Fruit fly (Drosophila melanogaster) whole organism, adult: Measurements from ENCODE around the gene tth.
A peak's percentile ranks its signal among the peaks of the same experiment; 100 is the strongest.

ENCODE experiments used
- CG11617 ChIP-seq: fragments of 200-800 bp; sonication (Bioruptor generic); optimal IDR thresholded peaks from 2 replicates; lab custom pipeline; 2017; ENCODE audit warnings: mild to moderate bottlenecking, missing biosample characterization, missing genetic modification reagents, missing genetic modification characterization
- CG12768 ChIP-seq: fragments of 200-800 bp; sonication (Bioruptor generic); optimal IDR thresholded peaks from 2 replicates; lab custom pipeline; 2017; ENCODE audit warnings: missing biosample characterization, missing genetic modification characterization, mild to moderate bottlenecking, moderate library complexity, missing genetic modification reagents
- CG14711 ChIP-seq: fragments of 200-800 bp; sonication (Bioruptor generic); optimal IDR thresholded peaks from 2 replicates; lab custom pipeline; 2018; ENCODE audit warnings: missing biosample characterization, mild to moderate bottlenecking, missing genetic modification characterization, moderate library complexity
- CG1620 ChIP-seq: fragments of 200-800 bp; sonication (Bioruptor generic); optimal IDR thresholded peaks from 2 replicates; lab custom pipeline; 2016; ENCODE audit warnings: missing biosample characterization, missing genetic modification characterization
- CG33017 ChIP-seq: fragments of 200-800 bp; sonication (Bioruptor generic); optimal IDR thresholded peaks from 2 replicates; lab custom pipeline; 2018; ENCODE audit warnings: missing biosample characterization, mild to moderate bottlenecking, missing genetic modification characterization, moderate library complexity
- CG5204 ChIP-seq: fragments of 200-800 bp; sonication (Bioruptor generic); optimal IDR thresholded peaks from 2 replicates; lab custom pipeline; 2016; ENCODE audit warnings: missing biosample characterization, missing genetic modification characterization
- CG7045 ChIP-seq: fragments of 200-800 bp; sonication (Bioruptor generic); optimal IDR thresholded peaks from 2 replicates; lab custom pipeline; 2017; ENCODE audit warnings: missing biosample characterization, mild to moderate bottlenecking, missing genetic modification characterization
- CG7101 ChIP-seq: fragments of 200-800 bp; sonication (Bioruptor generic); optimal IDR thresholded peaks from 2 replicates; lab custom pipeline; 2018; ENCODE audit warnings: missing biosample characterization, mild to moderate bottlenecking, missing genetic modification characterization, moderate library complexity
- Clk ChIP-seq: fragments of 200-800 bp; sonication (Bioruptor generic); optimal IDR thresholded peaks from 2 replicates; lab custom pipeline; 2017; ENCODE audit warnings: missing biosample characterization, missing genetic modification characterization
- Crg-1 ChIP-seq: fragments of 200-800 bp; sonication (Bioruptor generic); optimal IDR thresholded peaks from 2 replicates; lab custom pipeline; 2016; ENCODE audit warnings: missing biosample characterization, missing genetic modification characterization
- Hr96 ChIP-seq: fragments of 200-800 bp; sonication (Bioruptor generic); optimal IDR thresholded peaks from 2 replicates; lab custom pipeline; 2016; ENCODE audit warnings: missing biosample characterization, missing genetic modification characterization
- Mnt ChIP-seq: fragments of 200-800 bp; sonication (Bioruptor generic); optimal IDR thresholded peaks from 2 replicates; lab custom pipeline; 2016; ENCODE audit warnings: missing biosample characterization, mild to moderate bottlenecking, missing genetic modification characterization
- bab1 ChIP-seq: fragments of 200-800 bp; sonication (Bioruptor generic); optimal IDR thresholded peaks from 3 replicates; lab custom pipeline; 2019; ENCODE audit warnings: missing biosample characterization, mild to moderate bottlenecking, missing genetic modification characterization, moderate library complexity
- cic ChIP-seq: fragments of 200-800 bp; sonication (Bioruptor generic); optimal IDR thresholded peaks from 2 replicates; lab custom pipeline; 2017; ENCODE audit warnings: missing biosample characterization, mild to moderate bottlenecking, missing genetic modification characterization, moderate library complexity
- cnc ChIP-seq, 2 experiments: fragments of >200 bp; optimal IDR thresholded peaks; 2 replicates each; lab custom pipeline; 2017
- kay ChIP-seq: fragments of 200-800 bp; sonication (Bioruptor generic); peaks from one replicate; lab custom pipeline; 2016; ENCODE audit warnings: missing biosample characterization, missing genetic modification characterization, borderline replicate concordance
- ovo ChIP-seq: fragments of 200-800 bp; sonication (Bioruptor generic); optimal IDR thresholded peaks from 2 replicates; lab custom pipeline; 2016; ENCODE audit warnings: missing biosample characterization, missing genetic modification characterization
- pad ChIP-seq: fragments of 200-800 bp; sonication (Bioruptor generic); optimal IDR thresholded peaks from 3 replicates; lab custom pipeline; 2017; ENCODE audit warnings: missing biosample characterization, missing genetic modification characterization, mild to moderate bottlenecking, moderate library complexity, missing genetic modification reagents
- tj ChIP-seq: fragments of 200-800 bp; sonication (Bioruptor generic); optimal IDR thresholded peaks from 3 replicates; lab custom pipeline; 2017; ENCODE audit warnings: missing biosample characterization, mild to moderate bottlenecking, missing genetic modification characterization, moderate library complexity
- toe ChIP-seq: fragments of 200-800 bp; sonication (Bioruptor generic); optimal IDR thresholded peaks from 2 replicates; lab custom pipeline; 2016; ENCODE audit warnings: missing biosample characterization, missing genetic modification characterization

The tth gene

DNA sequence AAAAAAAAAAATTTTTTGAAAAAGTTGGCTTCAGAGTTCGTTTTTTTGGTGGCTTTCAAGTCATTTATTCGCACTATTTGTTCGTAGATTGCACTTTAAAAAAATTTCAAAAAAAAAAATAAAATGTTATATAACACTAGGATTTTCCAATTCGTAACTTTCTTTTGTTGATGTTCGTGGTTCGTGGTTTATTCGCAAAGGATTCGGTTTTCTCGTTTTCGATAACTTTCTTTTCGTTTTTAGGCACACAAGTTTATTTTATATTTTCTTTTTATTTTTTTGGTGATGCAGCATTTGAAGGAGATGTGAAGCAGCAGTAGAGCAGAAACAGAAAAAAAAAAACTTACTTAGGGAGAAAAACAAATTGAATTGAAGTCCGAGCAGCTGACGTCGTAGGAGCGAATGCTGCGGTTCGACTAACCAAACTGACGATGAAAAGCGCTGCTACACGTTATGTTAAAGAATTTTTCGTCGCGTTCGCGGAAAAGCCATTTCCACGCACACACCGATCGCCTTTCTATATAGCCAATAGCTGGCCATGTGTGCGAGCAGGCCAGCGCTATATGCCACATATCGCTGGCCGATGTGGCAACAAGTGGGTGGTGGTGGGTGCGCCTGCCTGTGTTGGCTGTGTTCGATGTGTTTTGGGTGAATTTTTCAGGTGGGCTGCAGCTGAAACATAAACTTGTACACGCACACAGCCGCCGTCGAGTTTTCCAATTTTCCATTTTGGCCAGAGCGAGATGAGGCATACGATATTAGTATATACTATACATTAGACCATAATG lies 14.1 kb downstream of the tth start, which contains the start of gene up:
up (minus strand) TSS at position 508 of the 788 bp plus-strand sequence.
- TF ChIP-seq cnc (optimal IDR thresholded peaks at IDR 0.05; lab: Kevin White, UChicago) (no peak), CG12768 (GFP tag; lab: Kevin White, UChicago) (no peak), kay (GFP tag; lab: Kevin White, UChicago) (peak; percentile 65), pad (no peak), Hr96 (no peak), ovo (no peak), CG14711 (tag; lab: Kevin White, UChicago) (no peak), CG5204 (no peak), Mnt (GFP tag; lab: Kevin White, UChicago) (peak; percentile 5), tj (GFP tag; lab: Kevin White, UChicago) (no peak)

DNA sequence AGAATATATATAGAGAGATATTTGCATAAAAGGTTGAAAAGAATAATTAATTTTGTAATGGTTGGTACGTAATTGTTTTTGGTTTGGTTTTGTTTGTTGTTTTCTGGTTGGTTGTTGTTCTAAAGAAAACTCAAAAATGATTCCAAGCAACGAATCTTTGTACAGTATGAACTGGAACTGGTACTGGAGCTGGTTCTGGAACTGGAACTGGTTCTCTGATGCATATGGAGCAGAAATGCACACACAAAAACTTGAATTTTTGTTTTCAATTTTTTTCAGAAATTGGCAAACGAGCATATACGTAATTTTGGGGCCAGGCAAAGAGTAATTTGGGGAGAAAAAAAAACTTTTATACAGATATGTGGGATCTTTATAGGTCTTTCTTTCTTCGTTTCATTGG lies 18.6 kb downstream of the tth start:
- no peak for TF ChIP-seq CG1620 (GFP tag; lab: Kevin White, UChicago)
- TF ChIP-seq tj (GFP tag; lab: Kevin White, UChicago): no peak
- no peak for TF ChIP-seq pad
- no peak for TF ChIP-seq Clk
- no peak for TF ChIP-seq CG7101
- TF ChIP-seq CG7045 (GFP tag; lab: Kevin White, UChicago): no peak
- no peak for TF ChIP-seq Hr96
- TF ChIP-seq toe (GFP tag; lab: Kevin White, UChicago): no peak

DNA sequence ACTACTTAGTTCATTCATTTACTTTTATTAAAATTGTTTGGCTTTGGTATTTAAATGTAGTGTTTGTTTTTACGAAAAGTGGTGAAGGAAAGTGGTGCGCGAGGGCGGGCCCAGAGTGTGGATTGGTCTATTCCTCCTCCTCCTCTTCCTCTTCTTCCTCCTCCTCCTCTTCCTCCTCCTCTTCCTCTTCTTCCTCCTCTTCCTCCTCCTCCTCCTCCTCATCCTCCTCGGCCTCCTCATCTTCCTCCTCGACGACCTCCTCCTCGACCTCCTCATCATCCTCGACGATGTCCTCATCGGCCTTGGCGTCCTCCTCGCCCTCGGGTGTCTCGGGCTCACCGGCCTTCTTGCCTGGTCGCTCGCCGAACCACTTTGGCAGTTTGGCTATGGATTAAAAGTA lies 22.7 kb downstream of the tth start:
- no peak for TF ChIP-seq CG11617 (GFP tag; lab: Kevin White, UChicago)
- TF ChIP-seq CG12768 (GFP tag; lab: Kevin White, UChicago): no peak
- TF ChIP-seq ovo: no peak
- no peak for TF ChIP-seq toe (GFP tag; lab: Kevin White, UChicago)
- no peak for TF ChIP-seq kay (GFP tag; lab: Kevin White, UChicago)
- no peak for TF ChIP-seq CG1620 (GFP tag; lab: Kevin White, UChicago)
- no peak for TF ChIP-seq CG14711 (tag; lab: Kevin White, UChicago)
- TF ChIP-seq CG7101: no peak
- no peak for TF ChIP-seq tj (GFP tag; lab: Kevin White, UChicago)
- no peak for TF ChIP-seq Hr96
- TF ChIP-seq Mnt (GFP tag; lab: Kevin White, UChicago): no peak
- no peak for TF ChIP-seq CG7045 (GFP tag; lab: Kevin White, UChicago)
- no peak for TF ChIP-seq Clk
- TF ChIP-seq cnc (optimal IDR thresholded peaks at IDR 0.05; lab: Kevin White, UChicago): no peak
- TF ChIP-seq cic: no peak
- no peak for TF ChIP-seq bab1 (GFP tag; lab: Kevin White, UChicago)
- no peak for TF ChIP-seq CG33017 (tag; lab: Kevin White, UChicago)
- TF ChIP-seq Crg-1 (GFP tag; lab: Kevin White, UChicago): no peak

DNA sequence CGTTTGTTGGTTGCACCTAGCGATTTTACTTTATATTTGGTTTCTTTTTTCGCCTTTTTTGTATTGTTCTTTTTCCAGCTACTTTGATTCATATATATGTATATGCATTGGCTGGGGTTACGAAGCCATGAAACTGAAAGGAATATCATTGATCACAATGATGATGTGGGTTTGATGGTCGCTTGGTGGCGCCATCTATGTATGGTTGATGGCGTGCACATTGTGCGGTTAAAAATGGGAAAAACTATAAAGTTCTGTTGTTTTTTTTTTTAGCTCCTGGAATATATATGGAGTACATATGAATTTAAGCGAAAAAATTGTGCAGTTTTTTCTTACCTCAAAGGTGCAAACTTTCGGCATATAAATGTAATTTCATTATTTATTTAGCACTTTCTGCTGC lies 29.5 kb downstream of the tth start:
- no peak for TF ChIP-seq ovo
- no peak for TF ChIP-seq Hr96
- TF ChIP-seq pad: no peak

DNA sequence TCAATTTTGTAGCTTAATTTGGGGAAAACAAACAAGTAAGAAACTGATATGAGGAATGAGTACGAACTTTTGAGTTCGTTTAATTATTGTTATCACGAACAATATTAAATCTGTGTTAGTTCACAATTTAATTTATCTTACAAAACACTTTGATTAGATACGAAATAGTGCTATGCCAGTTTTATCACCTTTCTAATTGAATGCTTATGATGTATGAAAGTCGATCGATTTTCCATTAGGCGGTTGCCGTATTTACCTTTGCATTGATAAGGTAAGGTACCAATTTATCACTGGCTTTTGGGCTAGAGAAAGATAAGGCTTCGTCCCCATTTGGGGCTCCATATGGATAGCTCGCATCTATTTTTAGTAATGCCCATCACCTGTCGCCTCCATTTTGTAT lies 37.1 kb downstream of the tth start:
- TF ChIP-seq CG12768 (GFP tag; lab: Kevin White, UChicago) (no peak), toe (GFP tag; lab: Kevin White, UChicago) (no peak), CG33017 (tag; lab: Kevin White, UChicago) (no peak), kay (GFP tag; lab: Kevin White, UChicago) (no peak), Hr96 (no peak), CG11617 (GFP tag; lab: Kevin White, UChicago) (no peak)

DNA sequence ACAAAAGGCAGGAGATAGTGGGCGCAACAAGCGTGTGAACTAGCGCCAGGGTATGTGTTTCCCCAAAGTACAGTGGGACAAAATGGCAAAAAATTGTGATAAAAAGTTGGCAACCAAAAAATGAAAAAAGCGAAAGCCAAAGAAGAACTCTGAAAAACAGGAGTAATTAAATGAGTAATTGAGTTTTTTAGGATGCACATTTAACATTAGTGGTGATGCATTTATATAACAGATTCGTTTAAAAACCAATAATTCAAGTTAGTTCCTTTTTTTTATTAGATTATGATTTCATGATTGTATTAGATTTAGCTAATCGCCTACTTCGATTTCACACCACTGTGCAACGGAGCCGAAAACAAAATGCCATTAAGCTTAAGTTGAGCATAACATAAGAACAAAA lies 44.0 kb downstream of the tth start:
- peak; percentile 3 for TF ChIP-seq tj (GFP tag; lab: Kevin White, UChicago)
- TF ChIP-seq CG7101: peak; percentile 11
- TF ChIP-seq bab1 (GFP tag; lab: Kevin White, UChicago): peak; percentile 15
- TF ChIP-seq CG12768 (GFP tag; lab: Kevin White, UChicago): no peak

DNA sequence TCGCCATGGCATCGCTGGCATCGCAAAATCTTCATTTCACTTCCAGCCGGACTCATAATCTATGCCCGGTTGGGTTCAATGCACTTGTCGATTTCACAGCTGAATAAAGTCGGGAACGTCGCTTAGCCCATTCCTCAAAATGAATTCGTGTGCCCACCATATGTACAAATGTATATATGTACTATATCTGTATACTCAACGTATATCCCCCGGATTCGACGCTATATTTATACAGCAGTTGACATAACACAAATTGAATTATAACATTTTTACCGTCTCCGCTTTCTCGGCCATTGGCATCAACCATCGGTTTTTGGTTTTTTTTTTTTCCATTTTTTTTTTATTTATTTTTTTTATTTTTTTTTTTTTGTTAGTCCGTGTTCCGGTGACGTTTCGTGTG lies 46.1 kb downstream of the tth start:
- TF ChIP-seq cnc (optimal IDR thresholded peaks at IDR 0.05; lab: Kevin White, UChicago) (no peak), kay (GFP tag; lab: Kevin White, UChicago) (peak; percentile 22), CG1620 (GFP tag; lab: Kevin White, UChicago) (peak; percentile 15)

DNA sequence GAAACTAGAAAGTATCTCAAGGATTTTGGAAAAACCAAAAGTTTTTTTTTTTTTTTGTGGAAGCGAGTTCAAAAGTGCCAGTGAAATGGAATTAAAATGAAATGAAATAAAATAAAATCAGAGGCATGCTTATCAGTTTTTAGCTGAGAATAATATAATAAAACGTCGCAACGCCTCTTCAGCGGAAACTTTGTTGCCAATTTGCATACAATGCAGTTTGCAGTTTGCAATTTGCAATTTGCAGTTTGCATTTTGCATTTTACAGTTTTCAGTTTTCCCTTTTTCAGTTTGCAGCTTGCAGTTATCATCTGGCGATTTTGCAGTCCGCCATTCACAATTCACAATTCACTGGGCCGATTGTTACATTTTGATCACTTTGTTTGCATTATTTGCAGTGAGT lies 47.5 kb downstream of the tth start:
- TF ChIP-seq CG12768 (GFP tag; lab: Kevin White, UChicago) (no peak), kay (GFP tag; lab: Kevin White, UChicago) (no peak), tj (GFP tag; lab: Kevin White, UChicago) (peak; percentile 96)
